Fruit fly (Drosophila melanogaster) whole organism, embryonic: ENCODE results near the gene CG11898.

Experiments
- Bgb ChIP-seq: fragments of 200-800 bp; sonication (Bioruptor generic); IDR thresholded peaks from 2 replicates; pipeline ENCODE4 v1.3.6; 2022; ENCODE audit warnings: missing biosample characterization, missing genetic modification characterization; ENCODE audit not compliant: partially characterized antibody
- CG10147 ChIP-seq: fragments of 200-800 bp; sonication (Bioruptor generic); optimal IDR thresholded peaks from 2 replicates; lab custom pipeline; 2019; ENCODE audit warnings: missing biosample characterization, mild to moderate bottlenecking, missing genetic modification characterization, moderate library complexity
- CG10366 ChIP-seq: fragments of 200-800 bp; sonication (Bioruptor generic); IDR thresholded peaks from 2 replicates; pipeline ENCODE4 v1.3.6; 2022; ENCODE audit warnings: missing biosample characterization, missing genetic modification characterization
- CG10431 ChIP-seq: fragments of 200-800 bp; sonication (Bioruptor generic); optimal IDR thresholded peaks from 3 replicates; lab custom pipeline; 2018; ENCODE audit warnings: missing biosample characterization, mild to moderate bottlenecking, missing genetic modification characterization
- CG12659 ChIP-seq: fragments of 200-800 bp; sonication (Bioruptor generic); optimal IDR thresholded peaks from 3 replicates; lab custom pipeline; 2017; ENCODE audit warnings: mild to moderate bottlenecking, missing biosample characterization, missing genetic modification reagents, missing genetic modification characterization
- CG13287 ChIP-seq: fragments of 200-800 bp; sonication (Bioruptor generic); IDR thresholded peaks from 2 replicates; pipeline ENCODE4 v1.3.6; 2022; ENCODE audit warnings: missing biosample characterization, missing genetic modification characterization; ENCODE audit not compliant: partially characterized antibody
- CG13775 ChIP-seq: fragments of 200-800 bp; sonication (Bioruptor generic); optimal IDR thresholded peaks from 3 replicates; lab custom pipeline; 2017; ENCODE audit warnings: missing biosample characterization, mild to moderate bottlenecking, missing genetic modification characterization
- CG17385 ChIP-seq: fragments of 200-800 bp; sonication (Bioruptor generic); optimal IDR thresholded peaks from 3 replicates; lab custom pipeline; 2018; ENCODE audit warnings: missing biosample characterization, mild to moderate bottlenecking, missing genetic modification characterization
- CG1832 ChIP-seq: fragments of 200-800 bp; sonication (Bioruptor generic); optimal IDR thresholded peaks from 2 replicates; lab custom pipeline; 2017; ENCODE audit warnings: missing biosample characterization, mild to moderate bottlenecking, missing genetic modification characterization, inconsistent platforms
- CG18599 ChIP-seq: fragments of 200-800 bp; sonication (Bioruptor generic); optimal IDR thresholded peaks from 3 replicates; lab custom pipeline; 2017; ENCODE audit warnings: missing biosample characterization, missing genetic modification characterization, mild to moderate bottlenecking, moderate library complexity, missing genetic modification reagents
- CG30020 ChIP-seq: fragments of 200-800 bp; optimal IDR thresholded peaks from 2 replicates; lab custom pipeline; 2019; ENCODE audit warnings: missing biosample characterization, mild to moderate bottlenecking, missing genetic modification characterization, moderate library complexity
- CG31224 ChIP-seq: fragments of 200-800 bp; sonication (Bioruptor generic); IDR thresholded peaks from 2 replicates; pipeline ENCODE4 v1.3.6; 2022; ENCODE audit warnings: missing biosample characterization, missing genetic modification characterization
- CG4424 ChIP-seq: fragments of 200-800 bp; sonication (Bioruptor generic); optimal IDR thresholded peaks from 3 replicates; lab custom pipeline; 2016; ENCODE audit warnings: missing biosample characterization, missing genetic modification characterization
- CG5953 ChIP-seq: fragments of 200-800 bp; sonication (Bioruptor generic); IDR thresholded peaks from 2 replicates; pipeline ENCODE4 v1.3.6; 2022; ENCODE audit warnings: missing biosample characterization, missing genetic modification characterization
- CG6254 ChIP-seq: fragments of 200-800 bp; sonication (Bioruptor generic); optimal IDR thresholded peaks from 3 replicates; lab custom pipeline; 2017; ENCODE audit warnings: mild to moderate bottlenecking, missing biosample characterization, missing genetic modification reagents, missing genetic modification characterization
- CG7357 ChIP-seq: fragments of 200-800 bp; sonication (Bioruptor generic); IDR thresholded peaks from 3 replicates; pipeline ENCODE4 v1.3.6; 2022; ENCODE audit warnings: missing biosample characterization, missing genetic modification characterization
- CG7372 ChIP-seq: fragments of 200-800 bp; sonication (Bioruptor generic); IDR thresholded peaks from 2 replicates; pipeline ENCODE4 v1.3.6; 2022; ENCODE audit warnings: missing biosample characterization, missing genetic modification characterization
- CG9437 ChIP-seq: fragments of 200-800 bp; sonication (Bioruptor generic); optimal IDR thresholded peaks from 2 replicates; lab custom pipeline; 2018; ENCODE audit warnings: missing biosample characterization, mild to moderate bottlenecking, missing genetic modification characterization
- CG9876 ChIP-seq: fragments of 200-800 bp; sonication (Bioruptor generic); optimal IDR thresholded peaks from 2 replicates; lab custom pipeline; 2016; ENCODE audit warnings: missing biosample characterization, missing genetic modification characterization
- Deaf1 ChIP-seq: fragments of 200-800 bp; optimal IDR thresholded peaks from 3 replicates; lab custom pipeline; 2019; ENCODE audit warnings: missing biosample characterization, mild to moderate bottlenecking, missing genetic modification characterization, moderate library complexity
- Drgx ChIP-seq: fragments of 200-800 bp; sonication (Bioruptor generic); IDR thresholded peaks from 2 replicates; pipeline ENCODE4 v1.3.6; 2022; ENCODE audit warnings: missing biosample characterization, missing genetic modification characterization
- ERR ChIP-seq: fragments of 200-800 bp; sonication (Bioruptor generic); optimal IDR thresholded peaks from 2 replicates; lab custom pipeline; 2016; ENCODE audit warnings: missing biosample characterization, missing genetic modification characterization
- Gug ChIP-seq: fragments of 200-800 bp; sonication (Bioruptor generic); IDR thresholded peaks from 4 replicates; pipeline ENCODE4 v1.3.6; 2022; ENCODE audit warnings: missing biosample characterization, missing genetic modification characterization
- HLH3B ChIP-seq: fragments of 200-800 bp; sonication (Bioruptor generic); IDR thresholded peaks from 2 replicates; pipeline ENCODE4 v1.3.6; 2022; ENCODE audit warnings: missing biosample characterization, missing genetic modification characterization
- HLH4C ChIP-seq: fragments of 200-800 bp; sonication (Bioruptor generic); IDR thresholded peaks from 3 replicates; pipeline ENCODE4 v1.3.6; 2022; ENCODE audit warnings: missing biosample characterization, missing genetic modification characterization; ENCODE audit not compliant: partially characterized antibody
- Hand ChIP-seq: fragments of 200-800 bp; sonication (Bioruptor generic); optimal IDR thresholded peaks from 2 replicates; lab custom pipeline; 2017; ENCODE audit warnings: mild to moderate bottlenecking, missing biosample characterization, missing genetic modification reagents, missing genetic modification characterization
- Med ChIP-seq: fragments of 200-800 bp; sonication (Bioruptor generic); peaks from one replicate; lab custom pipeline; 2016; ENCODE audit warnings: missing biosample characterization, missing genetic modification characterization, mild to moderate bottlenecking, inconsistent platforms, moderate library complexity
- NC2β ChIP-seq: fragments of 200-800 bp; sonication (Bioruptor generic); optimal IDR thresholded peaks from 2 replicates; lab custom pipeline; 2016; ENCODE audit warnings: missing biosample characterization, missing genetic modification characterization
- Oaz ChIP-seq: fragments of 200-800 bp; sonication (Bioruptor generic); IDR thresholded peaks from 2 replicates; pipeline ENCODE4 v1.3.6; 2022; ENCODE audit warnings: missing biosample characterization, missing genetic modification characterization
- Ptx1 ChIP-seq: fragments of 200-800 bp; sonication (Bioruptor generic); IDR thresholded peaks from 2 replicates; pipeline ENCODE4 v1.3.6; 2022; ENCODE audit warnings: missing biosample characterization, missing genetic modification characterization
- Side ChIP-seq: fragments of 200-800 bp; sonication (Bioruptor generic); optimal IDR thresholded peaks from 2 replicates; lab custom pipeline; 2016; ENCODE audit warnings: missing biosample characterization, missing genetic modification characterization
- Sox102F ChIP-seq: fragments of 200-800 bp; sonication (Bioruptor generic); optimal IDR thresholded peaks from 2 replicates; lab custom pipeline; 2018; ENCODE audit warnings: missing biosample characterization, mild to moderate bottlenecking, missing genetic modification characterization, moderate library complexity
- Spps ChIP-seq: fragments of 200-800 bp; sonication (Bioruptor generic); optimal IDR thresholded peaks from 2 replicates; lab custom pipeline; 2018; ENCODE audit warnings: missing biosample characterization, mild to moderate bottlenecking, missing genetic modification characterization
- Ssrp ChIP-seq: fragments of 200-800 bp; sonication (Bioruptor generic); optimal IDR thresholded peaks from 2 replicates; lab custom pipeline; 2018; ENCODE audit warnings: missing biosample characterization, mild to moderate bottlenecking, missing genetic modification characterization, moderate library complexity
- az2 ChIP-seq: fragments of 200-800 bp; sonication (Bioruptor generic); optimal IDR thresholded peaks from 3 replicates; lab custom pipeline; 2016; ENCODE audit warnings: missing biosample characterization, missing genetic modification characterization
- ci ChIP-seq: fragments of 200-800 bp; sonication (Bioruptor generic); IDR thresholded peaks from 3 replicates; pipeline ENCODE4 v1.3.6; 2022; ENCODE audit warnings: missing biosample characterization, missing genetic modification characterization
- danr ChIP-seq: fragments of 200-800 bp; sonication (Bioruptor generic); IDR thresholded peaks from 2 replicates; pipeline ENCODE4 v1.3.6; 2022; ENCODE audit warnings: missing biosample characterization, missing genetic modification characterization
- fd3F ChIP-seq: fragments of 200-800 bp; sonication (Bioruptor generic); optimal IDR thresholded peaks from 2 replicates; lab custom pipeline; 2018; ENCODE audit warnings: missing biosample characterization, mild to moderate bottlenecking, missing genetic modification characterization, moderate library complexity
- gcm ChIP-seq: fragments of 200-800 bp; sonication (Bioruptor generic); optimal IDR thresholded peaks from 2 replicates; lab custom pipeline; 2019; ENCODE audit warnings: missing biosample characterization, mild to moderate bottlenecking, missing genetic modification characterization, moderate library complexity
- gcm2 ChIP-seq: fragments of 200-800 bp; sonication (Bioruptor generic); optimal IDR thresholded peaks from 2 replicates; lab custom pipeline; 2016; ENCODE audit warnings: missing biosample characterization, missing genetic modification characterization
- gfzf ChIP-seq: fragments of 200-800 bp; sonication (Bioruptor generic); optimal IDR thresholded peaks from 2 replicates; lab custom pipeline; 2016; ENCODE audit warnings: missing biosample characterization, mild to moderate bottlenecking, missing genetic modification characterization, moderate library complexity
- hb ChIP-seq: fragments of 200-800 bp; sonication (Bioruptor generic); IDR thresholded peaks from 3 replicates; pipeline ENCODE4 v1.3.6; 2022; ENCODE audit warnings: missing biosample characterization, missing genetic modification characterization; ENCODE audit not compliant: partially characterized antibody
- her ChIP-seq: fragments of 200-800 bp; sonication (Bioruptor generic); optimal IDR thresholded peaks from 2 replicates; lab custom pipeline; 2016; ENCODE audit warnings: missing biosample characterization, missing genetic modification characterization
- insv ChIP-seq, 2 experiments: fragments of 200-800 bp; sonication (Bioruptor generic); optimal IDR thresholded peaks; 3 replicates each; lab custom pipeline; 2016 to 2018; ENCODE audit warnings: missing biosample characterization in 2 of 2, missing genetic modification characterization in 2 of 2
- inv ChIP-seq: fragments of 200-800 bp; sonication (Bioruptor generic); IDR thresholded peaks from 2 replicates; pipeline ENCODE4 v1.3.6; 2022; ENCODE audit warnings: missing biosample characterization, missing genetic modification characterization; ENCODE audit not compliant: partially characterized antibody
- peb ChIP-seq: fragments of 200-800 bp; sonication (Bioruptor generic); IDR thresholded peaks from 2 replicates; pipeline ENCODE4 v1.3.6; 2022; ENCODE audit warnings: missing biosample characterization, missing genetic modification characterization
- seq ChIP-seq: fragments of 200-800 bp; sonication (Bioruptor generic); IDR thresholded peaks from 2 replicates; pipeline ENCODE4 v1.3.6; 2022; ENCODE audit warnings: missing biosample characterization, missing genetic modification characterization
- ssp ChIP-seq: fragments of 200-800 bp; sonication (Bioruptor generic); IDR thresholded peaks from 2 replicates; pipeline ENCODE4 v1.3.6; 2022; ENCODE audit warnings: missing biosample characterization, missing genetic modification characterization
- tgo ChIP-seq: fragments of 200-800 bp; sonication (Bioruptor generic); IDR thresholded peaks from 3 replicates; pipeline ENCODE4 v1.3.6; 2022; ENCODE audit warnings: missing biosample characterization, missing genetic modification characterization
- zen ChIP-seq: fragments of 200-800 bp; sonication (Bioruptor generic); optimal IDR thresholded peaks from 3 replicates; lab custom pipeline; 2018; ENCODE audit warnings: missing biosample characterization, mild to moderate bottlenecking, missing genetic modification characterization, moderate library complexity

Gene CG11898

dm6 chr3R:29138961-29139527 is 26.4 kb upstream of the CG11898 start:
- TF ChIP-seq Oaz (GFP tag; lab: Robert Waterston, UW), result no peak
- no peak for TF ChIP-seq CG9876 (GFP tag; lab: Kevin White, UChicago)
- no peak for TF ChIP-seq CG4424
- TF ChIP-seq CG10147 (GFP tag; lab: Kevin White, UChicago), result no peak
- no peak for TF ChIP-seq CG17385
- TF ChIP-seq CG10431 (GFP tag; lab: Kevin White, UChicago), result no peak
- peak; percentile 36; the same call in 1 of the 4 replicates for TF ChIP-seq Gug (GFP tag; lab: Robert Waterston, UW)
- TF ChIP-seq HLH3B, result peak; percentile 33; the same call in 1 of the 2 replicates
- no peak for TF ChIP-seq inv (GFP tag; lab: Robert Waterston, UW)
- TF ChIP-seq CG18599, result peak; percentile 20
- TF ChIP-seq CG13287, result 0 out of 2 replicates have a peak, but pooled peaks have one; percentile 4
- peak; percentile 84 for TF ChIP-seq Med
- 0 out of 2 replicates have a peak, but pooled peaks have one; percentile 2 for TF ChIP-seq Bgb (GFP tag; lab: Robert Waterston, UW)
- TF ChIP-seq Deaf1 (tag; lab: Kevin White, UChicago), result no peak
- no peak for TF ChIP-seq Spps (tag; lab: Kevin White, UChicago)
- no peak for TF ChIP-seq Hand
- 0 out of 3 replicates have a peak, but pooled peaks have one; percentile 9 for TF ChIP-seq ci (GFP tag; lab: Robert Waterston, UW)
- TF ChIP-seq Sox102F, result peak; percentile 17
- no peak for TF ChIP-seq Drgx
- no peak for TF ChIP-seq insv (GFP tag; optimal IDR thresholded peaks at IDR 0.05; lab: Kevin White, UChicago)
- no peak for TF ChIP-seq ssp
- TF ChIP-seq CG1832 (GFP tag; lab: Kevin White, UChicago), result no peak
- no peak for TF ChIP-seq Ssrp (tag; lab: Kevin White, UChicago)
- TF ChIP-seq gcm (GFP tag; lab: Kevin White, UChicago), result no peak
- TF ChIP-seq CG30020, result no peak
- no peak for TF ChIP-seq peb
- TF ChIP-seq fd3F (GFP tag; lab: Kevin White, UChicago), result peak; percentile 26
- TF ChIP-seq hb (GFP tag; lab: Robert Waterston, UW), result no peak
- TF ChIP-seq ERR, result no peak
- peak; percentile 5 for TF ChIP-seq CG12659 (GFP tag; lab: Kevin White, UChicago)
- no peak for TF ChIP-seq CG31224 (GFP tag; lab: Robert Waterston, UW)
- no peak for TF ChIP-seq CG7357 (GFP tag; lab: Robert Waterston, UW)
- TF ChIP-seq Ptx1 (GFP tag; lab: Robert Waterston, UW), result peak; percentile 37
- no peak for TF ChIP-seq CG9437
- TF ChIP-seq seq, result 0 out of 2 replicates have a peak, but pooled peaks have one; percentile 39
- no peak for TF ChIP-seq her (GFP tag; lab: Kevin White, UChicago)
- TF ChIP-seq CG13775 (GFP tag; lab: Kevin White, UChicago), result peak; percentile 12
- TF ChIP-seq HLH4C (GFP tag; lab: Robert Waterston, UW), result no peak
- TF ChIP-seq CG6254 (GFP tag; lab: Kevin White, UChicago), result no peak
- no peak for TF ChIP-seq CG7372 (GFP tag; lab: Robert Waterston, UW)
- TF ChIP-seq danr, result no peak
- peak; percentile 3 for TF ChIP-seq zen (tag; lab: Kevin White, UChicago)
- TF ChIP-seq az2, result no peak
- no peak for TF ChIP-seq NC2β (GFP tag; lab: Kevin White, UChicago)
- no peak for TF ChIP-seq gfzf (GFP tag; lab: Kevin White, UChicago)
- TF ChIP-seq CG5953 (GFP tag; lab: Robert Waterston, UW), result no peak
- no peak for TF ChIP-seq gcm2 (GFP tag; lab: Kevin White, UChicago)
- TF ChIP-seq CG10366 (GFP tag; lab: Robert Waterston, UW), result no peak
- no peak for TF ChIP-seq Side (GFP tag; lab: Kevin White, UChicago)
- no peak; the same call in 2 of the 3 replicates for TF ChIP-seq tgo
